Fruit fly (Drosophila melanogaster) whole organism, embryonic: ENCODE results near the gene CG11723.

ENCODE experiments used
- CG11456 ChIP-seq: fragments of 200-800 bp; sonication (Bioruptor generic); IDR thresholded peaks from 3 replicates; pipeline ENCODE4 v1.3.6; 2022; ENCODE audit warnings: missing biosample characterization, missing genetic modification characterization
- CG12155 ChIP-seq: fragments of 200-800 bp; sonication (Bioruptor generic); optimal IDR thresholded peaks from 3 replicates; lab custom pipeline; 2016; ENCODE audit warnings: missing biosample characterization, missing genetic modification characterization
- CG13624 ChIP-seq: fragments of 200-800 bp; sonication (Bioruptor generic); optimal IDR thresholded peaks from 2 replicates; lab custom pipeline; 2016; ENCODE audit warnings: missing biosample characterization, missing genetic modification characterization
- CG16863 ChIP-seq: fragments of 200-800 bp; sonication (Bioruptor generic); optimal IDR thresholded peaks from 3 replicates; lab custom pipeline; 2016; ENCODE audit warnings: missing biosample characterization, missing genetic modification characterization
- CG18476 ChIP-seq: fragments of 200-800 bp; sonication (Bioruptor generic); optimal IDR thresholded peaks from 2 replicates; lab custom pipeline; 2016; ENCODE audit warnings: missing biosample characterization, mild to moderate bottlenecking, missing genetic modification characterization
- CG2120 ChIP-seq: fragments of 200-800 bp; sonication (Bioruptor generic); optimal IDR thresholded peaks from 3 replicates; lab custom pipeline; 2016; ENCODE audit warnings: missing biosample characterization, missing genetic modification characterization
- CG34376 ChIP-seq: fragments of 200-800 bp; sonication (Bioruptor generic); optimal IDR thresholded peaks from 2 replicates; lab custom pipeline; 2018; ENCODE audit warnings: missing biosample characterization, mild to moderate bottlenecking, missing genetic modification characterization
- CG3726 ChIP-seq: fragments of 200-800 bp; sonication (Bioruptor generic); IDR thresholded peaks from 3 replicates; pipeline ENCODE4, ENCODE4 v1.3.6; 2022; ENCODE audit warnings: missing biosample characterization, missing genetic modification characterization
- CG4282 ChIP-seq: fragments of 200-800 bp; sonication (Bioruptor generic); optimal IDR thresholded peaks from 2 replicates; lab custom pipeline; 2016; ENCODE audit warnings: missing biosample characterization, missing genetic modification characterization
- CG4404 ChIP-seq: fragments of 200-800 bp; sonication (Bioruptor generic); IDR thresholded peaks from 2 replicates; pipeline ENCODE4 v1.3.6; 2022; ENCODE audit warnings: missing biosample characterization, missing genetic modification characterization
- CG4820 ChIP-seq: fragments of 200-800 bp; sonication (Bioruptor generic); optimal IDR thresholded peaks from 3 replicates; lab custom pipeline; 2016; ENCODE audit warnings: missing biosample characterization, missing genetic modification characterization
- CG5180 ChIP-seq: fragments of 200-800 bp; sonication (Bioruptor generic); optimal IDR thresholded peaks from 3 replicates; lab custom pipeline; 2017; ENCODE audit warnings: missing biosample characterization, missing genetic modification characterization, mild to moderate bottlenecking, moderate library complexity, missing genetic modification reagents
- CG6654 ChIP-seq: fragments of 200-800 bp; sonication (Bioruptor generic); optimal IDR thresholded peaks from 2 replicates; lab custom pipeline; 2017; ENCODE audit warnings: missing biosample characterization, mild to moderate bottlenecking, missing genetic modification characterization
- CG6765 ChIP-seq: fragments of 200-800 bp; sonication (Bioruptor generic); optimal IDR thresholded peaks from 3 replicates; lab custom pipeline; 2017; ENCODE audit warnings: missing biosample characterization, mild to moderate bottlenecking, missing genetic modification characterization
- CG7372 ChIP-seq: fragments of 200-800 bp; sonication (Bioruptor generic); IDR thresholded peaks from 2 replicates; pipeline ENCODE4 v1.3.6; 2022; ENCODE audit warnings: missing biosample characterization, missing genetic modification characterization
- CG7928 ChIP-seq: fragments of 200-800 bp; sonication (Bioruptor generic); optimal IDR thresholded peaks from 2 replicates; lab custom pipeline; 2017; ENCODE audit warnings: missing biosample characterization, mild to moderate bottlenecking, missing genetic modification characterization
- Gsc ChIP-seq: fragments of 200-800 bp; sonication (Bioruptor generic); IDR thresholded peaks from 2 replicates; pipeline ENCODE4 v1.3.6; 2022; ENCODE audit warnings: missing biosample characterization, missing genetic modification characterization
- Hmr ChIP-seq: fragments of 200-800 bp; sonication (Bioruptor generic); optimal IDR thresholded peaks from 3 replicates; lab custom pipeline; 2017; ENCODE audit warnings: mild to moderate bottlenecking, missing biosample characterization, missing genetic modification reagents, missing genetic modification characterization
- Hsf ChIP-seq: fragments of 200-800 bp; sonication (Bioruptor generic); optimal IDR thresholded peaks from 3 replicates; lab custom pipeline; 2016; ENCODE audit warnings: missing biosample characterization, missing genetic modification characterization
- Lim3 ChIP-seq: fragments of 200-800 bp; sonication (Bioruptor generic); IDR thresholded peaks from 2 replicates; pipeline ENCODE4 v1.3.6; 2022; ENCODE audit warnings: missing biosample characterization, missing genetic modification characterization
- NFAT ChIP-seq: fragments of 200-800 bp; sonication (Bioruptor generic); IDR thresholded peaks from 2 replicates; pipeline ENCODE4 v1.3.6; 2022; ENCODE audit warnings: missing biosample characterization, missing genetic modification characterization
- Rfx ChIP-seq: fragments of 200-800 bp; sonication (Bioruptor generic); IDR thresholded peaks from 2 replicates; pipeline ENCODE4 v1.3.6; 2022; ENCODE audit warnings: missing biosample characterization, missing genetic modification characterization
- Rx ChIP-seq: fragments of 200-800 bp; sonication (Bioruptor generic); IDR thresholded peaks from 2 replicates; pipeline ENCODE4 v1.3.6; 2022; ENCODE audit warnings: missing biosample characterization, missing genetic modification characterization
- Scr ChIP-seq: fragments of 200-800 bp; sonication (Bioruptor generic); IDR thresholded peaks from 2 replicates; pipeline ENCODE4 v1.3.6; 2022; ENCODE audit warnings: missing biosample characterization, missing genetic modification characterization; ENCODE audit not compliant: partially characterized antibody
- Side ChIP-seq: fragments of 200-800 bp; sonication (Bioruptor generic); optimal IDR thresholded peaks from 2 replicates; lab custom pipeline; 2016; ENCODE audit warnings: missing biosample characterization, missing genetic modification characterization
- Sry-β ChIP-seq: fragments of 200-800 bp; sonication (Bioruptor generic); optimal IDR thresholded peaks from 2 replicates; lab custom pipeline; 2018; ENCODE audit warnings: missing biosample characterization, mild to moderate bottlenecking, missing genetic modification characterization, moderate library complexity
- Xbp1 ChIP-seq: fragments of 200-800 bp; sonication (Bioruptor generic); optimal IDR thresholded peaks from 3 replicates; lab custom pipeline; 2016; ENCODE audit warnings: missing biosample characterization, mild to moderate bottlenecking, missing genetic modification characterization
- ap ChIP-seq: fragments of 200-800 bp; sonication (Bioruptor generic); IDR thresholded peaks from 2 replicates; pipeline ENCODE4 v1.3.6; 2022; ENCODE audit warnings: missing biosample characterization, missing genetic modification characterization
- ash1 ChIP-seq: fragments of 200-800 bp; sonication (Bioruptor generic); optimal IDR thresholded peaks from 2 replicates; lab custom pipeline; 2018; ENCODE audit warnings: missing biosample characterization, mild to moderate bottlenecking, missing genetic modification characterization
- bbx ChIP-seq: fragments of 200-800 bp; sonication (Bioruptor generic); IDR thresholded peaks from 2 replicates; pipeline ENCODE4 v1.3.6; 2022; ENCODE audit warnings: missing biosample characterization, missing genetic modification characterization; ENCODE audit not compliant: partially characterized antibody
- bsh ChIP-seq, 2 experiments: fragments of 200-800 bp; sonication (Bioruptor generic); optimal IDR thresholded peaks; 2 replicates each; lab custom pipeline; 2017 to 2018; ENCODE audit warnings: mild to moderate bottlenecking in 2 of 2, missing biosample characterization in 2 of 2, missing genetic modification characterization in 2 of 2, moderate library complexity in 1 of 2
- caup ChIP-seq: fragments of 200-800 bp; sonication (Bioruptor generic); optimal IDR thresholded peaks from 3 replicates; lab custom pipeline; 2017; ENCODE audit warnings: missing biosample characterization, mild to moderate bottlenecking, missing genetic modification characterization, moderate library complexity; ENCODE audit not compliant: severe bottlenecking
- cwo ChIP-seq: fragments of 200-800 bp; sonication (Bioruptor generic); optimal IDR thresholded peaks from 3 replicates; lab custom pipeline; 2017; ENCODE audit warnings: missing biosample characterization, missing genetic modification characterization, mild to moderate bottlenecking, moderate library complexity, missing genetic modification reagents
- exex ChIP-seq: fragments of 200-800 bp; sonication (Bioruptor generic); optimal IDR thresholded peaks from 4 replicates; lab custom pipeline; 2018; ENCODE audit warnings: missing biosample characterization, mild to moderate bottlenecking, missing genetic modification characterization, moderate library complexity
- fd3F ChIP-seq: fragments of 200-800 bp; sonication (Bioruptor generic); optimal IDR thresholded peaks from 2 replicates; lab custom pipeline; 2018; ENCODE audit warnings: missing biosample characterization, mild to moderate bottlenecking, missing genetic modification characterization, moderate library complexity
- gfzf ChIP-seq: fragments of 200-800 bp; sonication (Bioruptor generic); optimal IDR thresholded peaks from 2 replicates; lab custom pipeline; 2016; ENCODE audit warnings: missing biosample characterization, mild to moderate bottlenecking, missing genetic modification characterization, moderate library complexity
- grau ChIP-seq: fragments of 200-800 bp; optimal IDR thresholded peaks from 3 replicates; lab custom pipeline; 2019; ENCODE audit warnings: missing biosample characterization, mild to moderate bottlenecking, missing genetic modification characterization, moderate library complexity
- hbn ChIP-seq: fragments of 200-800 bp; sonication (Bioruptor generic); IDR thresholded peaks from 2 replicates; pipeline ENCODE4 v1.3.6; 2022; ENCODE audit warnings: missing biosample characterization, missing genetic modification characterization; ENCODE audit not compliant: partially characterized antibody
- ind ChIP-seq: fragments of 200-800 bp; sonication (Bioruptor generic); optimal IDR thresholded peaks from 3 replicates; lab custom pipeline; 2016; ENCODE audit warnings: missing biosample characterization, missing genetic modification characterization
- kah ChIP-seq: fragments of 200-800 bp; sonication (Bioruptor generic); optimal IDR thresholded peaks from 2 replicates; lab custom pipeline; 2018; ENCODE audit warnings: missing biosample characterization, mild to moderate bottlenecking, missing genetic modification characterization
- lola ChIP-seq, 3 experiments: fragments of >200 bp in 2 of 3; fragments of 200-800 bp in 1 of 3; sonication (Bioruptor generic) in 1 of 3; optimal IDR thresholded peaks; 2 replicates each; lab custom pipeline; 2017 to 2019; ENCODE audit warnings: missing biosample characterization in 3 of 3, missing genetic modification characterization in 3 of 3, mild to moderate bottlenecking in 1 of 3, moderate library complexity in 1 of 3
- mld ChIP-seq: fragments of 200-800 bp; sonication (Bioruptor generic); IDR thresholded peaks from 3 replicates; pipeline ENCODE4 v1.3.6; 2022; ENCODE audit warnings: missing biosample characterization, missing genetic modification characterization; ENCODE audit not compliant: partially characterized antibody
- org-1 ChIP-seq: fragments of 200-800 bp; sonication (Bioruptor generic); optimal IDR thresholded peaks from 2 replicates; lab custom pipeline; 2017; ENCODE audit warnings: missing biosample characterization, missing genetic modification characterization
- pros ChIP-seq: fragments of 200-800 bp; sonication (Bioruptor generic); optimal IDR thresholded peaks from 3 replicates; lab custom pipeline; 2019; ENCODE audit warnings: missing biosample characterization, mild to moderate bottlenecking, missing genetic modification characterization, moderate library complexity
- salm ChIP-seq: fragments of 200-800 bp; sonication (Bioruptor generic); optimal IDR thresholded peaks from 2 replicates; lab custom pipeline; 2018; ENCODE audit warnings: missing biosample characterization, mild to moderate bottlenecking, missing genetic modification characterization
- stc ChIP-seq: fragments of 200-800 bp; sonication (Bioruptor generic); IDR thresholded peaks from 2 replicates; pipeline ENCODE4 v1.3.6; 2022; ENCODE audit warnings: missing biosample characterization, missing genetic modification characterization
- tll ChIP-seq, 2 experiments: fragments of 200-800 bp in 1 of 2; fragments of >200 bp in 1 of 2; sonication (Bioruptor generic) in 1 of 2; optimal IDR thresholded peaks; 2 replicates each; lab custom pipeline; 2017 to 2019; ENCODE audit warnings: missing biosample characterization in 2 of 2, missing genetic modification characterization in 2 of 2, mild to moderate bottlenecking in 1 of 2, moderate library complexity in 1 of 2
- trh ChIP-seq: fragments of 200-800 bp; sonication (Bioruptor generic); optimal IDR thresholded peaks from 2 replicates; lab custom pipeline; 2016; ENCODE audit warnings: missing biosample characterization, missing genetic modification characterization
- vfl ChIP-seq: fragments of 200-800 bp; sonication (Bioruptor generic); optimal IDR thresholded peaks from 2 replicates; lab custom pipeline; 2016; ENCODE audit warnings: missing biosample characterization, missing genetic modification characterization
- zen2 ChIP-seq: fragments of 200-800 bp; sonication (Bioruptor generic); IDR thresholded peaks from 3 replicates; pipeline ENCODE4 v1.3.6; 2022; ENCODE audit warnings: missing biosample characterization, missing genetic modification characterization; ENCODE audit not compliant: partially characterized antibody

CG11723 gene

dm6 chr2L:2133009-2133408, 14.1 kb downstream of the CG11723 start (continued):
- TF ChIP-seq CG7372 (GFP tag; lab: Robert Waterston, UW) (no peak), zen2 (GFP tag; lab: Robert Waterston, UW) (no peak), NFAT (no peak), Scr (no peak), CG12155 (GFP tag; lab: Kevin White, UChicago) (peak; percentile 7), Side (GFP tag; lab: Kevin White, UChicago) (no peak), bbx (GFP tag; lab: Robert Waterston, UW) (no peak), Xbp1 (peak; percentile 33), CG7928 (GFP tag; lab: Kevin White, UChicago) (no peak), ap (GFP tag; lab: Robert Waterston, UW) (no peak), pros (GFP tag; lab: Kevin White, UChicago) (no peak), bsh (GFP tag; optimal IDR thresholded peaks at IDR 0.05; lab: Kevin White, UChicago) (no peak), Rx (GFP tag; lab: Robert Waterston, UW) (no peak), lola (GFP tag; optimal IDR thresholded peaks at IDR 0.05; lab: Kevin White, UChicago) (no peak), CG2120 (GFP tag; lab: Kevin White, UChicago) (peak; percentile 64), CG18476 (GFP tag; lab: Kevin White, UChicago) (no peak), CG4282 (GFP tag; lab: Kevin White, UChicago) (no peak), CG5180 (GFP tag; lab: Kevin White, UChicago) (no peak), Gsc (GFP tag; lab: Robert Waterston, UW) (no peak), fd3F (GFP tag; lab: Kevin White, UChicago) (peak; percentile 26), CG6765 (GFP tag; lab: Kevin White, UChicago) (no peak), CG4404 (no peak), CG6654 (GFP tag; lab: Kevin White, UChicago) (no peak), Lim3 (no peak), hbn (GFP tag; lab: Robert Waterston, UW) (no peak), exex (tag; lab: Kevin White, UChicago) (peak; percentile 64), ind (GFP tag; lab: Kevin White, UChicago) (peak; percentile 26), mld (no peak), cwo (GFP tag; lab: Kevin White, UChicago) (peak; percentile 69), CG4820 (GFP tag; lab: Kevin White, UChicago) (peak; percentile 5), kah (GFP tag; lab: Kevin White, UChicago) (no peak), CG3726 (GFP tag; lab: Robert Waterston, UW) (no peak), Hsf (peak; percentile 1), CG34376 (GFP tag; lab: Kevin White, UChicago) (no peak), Rfx (GFP tag; lab: Robert Waterston, UW) (peak; percentile 31), Hmr (peak; percentile 45), ash1 (GFP tag; lab: Kevin White, UChicago) (no peak), org-1 (GFP tag; lab: Kevin White, UChicago) (no peak), CG16863 (GFP tag; lab: Kevin White, UChicago) (no peak), caup (GFP tag; lab: Kevin White, UChicago) (peak; percentile 5), gfzf (GFP tag; lab: Kevin White, UChicago) (no peak), tll (GFP tag; optimal IDR thresholded peaks at IDR 0.05; lab: Kevin White, UChicago) (no peak), trh (GFP tag; lab: Kevin White, UChicago) (no peak), stc (GFP tag; lab: Robert Waterston, UW) (no peak), CG13624 (GFP tag; lab: Kevin White, UChicago) (peak; percentile 24), vfl (GFP tag; lab: Kevin White, UChicago) (no peak), CG11456 (GFP tag; lab: Robert Waterston, UW) (no peak), grau (tag; lab: Kevin White, UChicago) (no peak), salm (tag; lab: Kevin White, UChicago) (no peak), Sry-β (GFP tag; lab: Kevin White, UChicago) (no peak)
- TF ChIP-seq, all 482 proteins: peak for 53
